Worm (Caenorhabditis elegans) whole organism, midembryonic: Measurements from ENCODE around the gene msp-50.

Experiments used
- T22C8.4 ChIP-seq: fragments of 200-800 bp; sonication (Bioruptor generic); IDR thresholded peaks from 2 replicates; pipeline ENCODE4 v1.3.6; 2022; ENCODE audit warnings: missing genetic modification characterization, missing compliant biosample characterization
- cog-1 ChIP-seq: sonication (generic microtip); optimal IDR thresholded peaks from 2 replicates; lab custom pipeline; 2016; ENCODE audit warnings: missing genetic modification characterization, missing compliant biosample characterization
- flt-1 ChIP-seq: fragments of 200-800 bp; sonication (Bioruptor generic); IDR thresholded peaks from 2 replicates; pipeline ENCODE4 v1.3.6; 2022; ENCODE audit warnings: missing genetic modification characterization, missing compliant biosample characterization
- klf-2 ChIP-seq: fragments of 200-800 bp; sonication (Bioruptor generic); conservative IDR thresholded peaks from 2 replicates; pipeline ENCODE4 v1.3.6; 2022; ENCODE audit warnings: missing genetic modification reagents, missing genetic modification characterization, missing compliant biosample characterization
- med-1 ChIP-seq: sonication (generic microtip); optimal IDR thresholded peaks from 2 replicates; lab custom pipeline; 2017; ENCODE audit warnings: missing genetic modification characterization, mild to moderate bottlenecking, missing compliant biosample characterization, antibody characterized with exemption, missing genetic modification reagents; ENCODE audit not compliant: insufficient read depth
- ref-1 ChIP-seq: fragments of 200-800 bp; sonication (Bioruptor generic); conservative IDR thresholded peaks from 2 replicates; pipeline ENCODE4 v1.3.6; 2022; ENCODE audit warnings: missing genetic modification reagents, missing genetic modification characterization, missing compliant biosample characterization
- tab-1 ChIP-seq: fragments of 200-800 bp; sonication (Bioruptor generic); IDR thresholded peaks from 2 replicates; pipeline ENCODE4 v1.3.6; 2022; ENCODE audit warnings: missing genetic modification characterization, missing compliant biosample characterization
- ztf-23 ChIP-seq: fragments of 200-800 bp; sonication (Bioruptor generic); IDR thresholded peaks from 2 replicates; pipeline ENCODE4 v1.3.6; 2022; ENCODE audit warnings: missing genetic modification reagents, missing genetic modification characterization, missing compliant biosample characterization
- ztf-29 ChIP-seq: fragments of 200-800 bp; sonication (Bioruptor generic); IDR thresholded peaks from 2 replicates; pipeline ENCODE4 v1.3.6; 2022; ENCODE audit warnings: missing genetic modification reagents, missing genetic modification characterization, missing compliant biosample characterization

The msp-50 gene

ce11 chrII:5183207-5183606 lies 16.4 kb upstream of the msp-50 start:
- TF ChIP-seq ztf-23 (GFP tag; lab: Robert Waterston, UW) = no peak
- TF ChIP-seq klf-2 (GFP tag; lab: Robert Waterston, UW) = no peak
- TF ChIP-seq ztf-29 (GFP tag; lab: Robert Waterston, UW) = no peak
- TF ChIP-seq T22C8.4 = no peak
- TF ChIP-seq flt-1 (GFP tag; lab: Robert Waterston, UW) = no peak
- no peak for TF ChIP-seq ref-1 (GFP tag; lab: Robert Waterston, UW)
- TF ChIP-seq tab-1 (GFP tag; lab: Robert Waterston, UW) = no peak
- no peak for TF ChIP-seq cog-1
- no peak for TF ChIP-seq med-1 (GFP tag; lab: Kevin White, UChicago)

- no peak for TF ChIP-seq tab-1 (GFP tag; lab: Robert Waterston, UW)
- TF ChIP-seq T22C8.4 = no peak
- TF ChIP-seq flt-1 (GFP tag; lab: Robert Waterston, UW) = no peak
- TF ChIP-seq klf-2 (GFP tag; lab: Robert Waterston, UW) = no peak
- no peak for TF ChIP-seq ztf-23 (GFP tag; lab: Robert Waterston, UW)
- no peak for TF ChIP-seq ref-1 (GFP tag; lab: Robert Waterston, UW)
- TF ChIP-seq ztf-29 (GFP tag; lab: Robert Waterston, UW) = no peak
- TF ChIP-seq cog-1 = no peak
- TF ChIP-seq med-1 (GFP tag; lab: Kevin White, UChicago) = no peak
These were observed 14.7 kb upstream of the msp-50 start for ce11 chrII:5184661-5185545.

ce11 chrII:5185955-5186539 lies 13.6 kb upstream of the msp-50 start:
- TF ChIP-seq flt-1 (GFP tag; lab: Robert Waterston, UW) (no peak), ref-1 (GFP tag; lab: Robert Waterston, UW) (no peak), ztf-29 (GFP tag; lab: Robert Waterston, UW) (no peak), med-1 (GFP tag; lab: Kevin White, UChicago) (no peak), T22C8.4 (no peak), tab-1 (GFP tag; lab: Robert Waterston, UW) (no peak), ztf-23 (GFP tag; lab: Robert Waterston, UW) (no peak), cog-1 (no peak), klf-2 (GFP tag; lab: Robert Waterston, UW) (no peak)

ce11 chrII:5186870-5187269 lies 12.7 kb upstream of the msp-50 start:
- TF ChIP-seq ztf-23 (GFP tag; lab: Robert Waterston, UW) (no peak), cog-1 (no peak), flt-1 (GFP tag; lab: Robert Waterston, UW) (no peak), klf-2 (GFP tag; lab: Robert Waterston, UW) (no peak), tab-1 (GFP tag; lab: Robert Waterston, UW) (no peak), ztf-29 (GFP tag; lab: Robert Waterston, UW) (no peak), med-1 (GFP tag; lab: Kevin White, UChicago) (no peak), ref-1 (GFP tag; lab: Robert Waterston, UW) (no peak), T22C8.4 (no peak)

- TF ChIP-seq ztf-29 (GFP tag; lab: Robert Waterston, UW) = no peak
- TF ChIP-seq med-1 (GFP tag; lab: Kevin White, UChicago) = no peak
- no peak for TF ChIP-seq tab-1 (GFP tag; lab: Robert Waterston, UW)
- TF ChIP-seq T22C8.4 = no peak
- no peak for TF ChIP-seq klf-2 (GFP tag; lab: Robert Waterston, UW)
- no peak for TF ChIP-seq flt-1 (GFP tag; lab: Robert Waterston, UW)
- no peak for TF ChIP-seq ref-1 (GFP tag; lab: Robert Waterston, UW)
- TF ChIP-seq ztf-23 (GFP tag; lab: Robert Waterston, UW) = no peak
- TF ChIP-seq cog-1 = no peak
These were observed 12.1 kb upstream of the msp-50 start, which contains the start of gene crh-2 for ce11 chrII:5187469-5187868. Gene crh-2 (minus strand): TSS chrII:5187569.

ce11 chrII:5187934-5188333 lies 11.7 kb upstream of the msp-50 start:
- TF ChIP-seq tab-1 (GFP tag; lab: Robert Waterston, UW) = no peak
- TF ChIP-seq klf-2 (GFP tag; lab: Robert Waterston, UW) = no peak
- TF ChIP-seq ztf-23 (GFP tag; lab: Robert Waterston, UW) = no peak
- no peak for TF ChIP-seq flt-1 (GFP tag; lab: Robert Waterston, UW)
- TF ChIP-seq ref-1 (GFP tag; lab: Robert Waterston, UW) = no peak
- TF ChIP-seq cog-1 = no peak
- TF ChIP-seq med-1 (GFP tag; lab: Kevin White, UChicago) = no peak
- TF ChIP-seq ztf-29 (GFP tag; lab: Robert Waterston, UW) = no peak
- TF ChIP-seq T22C8.4 = no peak

ce11 chrII:5191766-5192165 lies 7.8 kb upstream of the msp-50 start:
- TF ChIP-seq klf-2 (GFP tag; lab: Robert Waterston, UW) = no peak
- no peak for TF ChIP-seq ztf-23 (GFP tag; lab: Robert Waterston, UW)
- TF ChIP-seq med-1 (GFP tag; lab: Kevin White, UChicago) = no peak
- no peak for TF ChIP-seq ref-1 (GFP tag; lab: Robert Waterston, UW)
- no peak for TF ChIP-seq tab-1 (GFP tag; lab: Robert Waterston, UW)
- TF ChIP-seq ztf-29 (GFP tag; lab: Robert Waterston, UW) = no peak

ce11 chrII:5194066-5194465 lies 5.5 kb upstream of the msp-50 start, which contains the start of gene msp-49:
Gene msp-49 (plus strand): TSS chrII:5194366.
- TF ChIP-seq ztf-29 (GFP tag; lab: Robert Waterston, UW) = no peak
- no peak for TF ChIP-seq T22C8.4
- TF ChIP-seq flt-1 (GFP tag; lab: Robert Waterston, UW) = no peak
- TF ChIP-seq med-1 (GFP tag; lab: Kevin White, UChicago) = no peak
- TF ChIP-seq ztf-23 (GFP tag; lab: Robert Waterston, UW) = no peak
- no peak for TF ChIP-seq klf-2 (GFP tag; lab: Robert Waterston, UW)
- TF ChIP-seq cog-1 = no peak
- no peak for TF ChIP-seq tab-1 (GFP tag; lab: Robert Waterston, UW)
- TF ChIP-seq ref-1 (GFP tag; lab: Robert Waterston, UW) = no peak
